Worm (Caenorhabditis elegans) whole organism, L2 larva: ENCODE measurements around the gene cutl-3.

ENCODE experiments used
- C34F6.9 ChIP-seq: fragments of 150-350 bp; optimal IDR thresholded peaks from 2 replicates; lab custom pipeline; 2014; ENCODE audit warnings: missing biosample characterization, missing genetic modification characterization
- F13H6.1 ChIP-seq: sonication (generic microtip); optimal IDR thresholded peaks from 2 replicates; lab custom pipeline; 2016; ENCODE audit warnings: missing genetic modification characterization, missing compliant biosample characterization
- R02D3.7 ChIP-seq: fragments of 150-350 bp; optimal IDR thresholded peaks from 2 replicates; lab custom pipeline; 2014; ENCODE audit warnings: missing biosample characterization, missing genetic modification characterization
- Y55F3AM.14 ChIP-seq: fragments of 200-800 bp; sonication (Bioruptor generic); optimal IDR thresholded peaks from 2 replicates; lab custom pipeline; 2018; ENCODE audit warnings: mild to moderate bottlenecking, missing genetic modification characterization, missing compliant biosample characterization
- ZK546.5 ChIP-seq: sonication (generic microtip); optimal IDR thresholded peaks from 2 replicates; lab custom pipeline; 2017; ENCODE audit warnings: missing biosample characterization, missing genetic modification characterization
- alr-1 ChIP-seq: fragments of 150-350 bp; optimal IDR thresholded peaks from 2 replicates; lab custom pipeline; 2014; ENCODE audit warnings: missing biosample characterization, missing genetic modification characterization
- aly-2 ChIP-seq: fragments of 150-350 bp; optimal IDR thresholded peaks from 2 replicates; lab custom pipeline; 2014; ENCODE audit warnings: missing biosample characterization, missing genetic modification characterization
- ama-1 ChIP-seq: fragments of 150-350 bp; optimal IDR thresholded peaks from 2 replicates; lab custom pipeline; 2018; ENCODE audit warnings: inconsistent platforms
- blmp-1 ChIP-seq: sonication (generic microtip); optimal IDR thresholded peaks from 2 replicates; lab custom pipeline; 2017; ENCODE audit warnings: missing genetic modification characterization, mild to moderate bottlenecking, missing compliant biosample characterization, antibody characterized with exemption, moderate library complexity; ENCODE audit not compliant: insufficient read depth
- ceh-16 ChIP-seq: fragments of 150-350 bp; optimal IDR thresholded peaks from 2 replicates; lab custom pipeline; 2014; ENCODE audit warnings: missing biosample characterization, missing genetic modification characterization
- ceh-82 ChIP-seq: fragments of 150-350 bp; optimal IDR thresholded peaks from 2 replicates; lab custom pipeline; 2014; ENCODE audit warnings: missing biosample characterization, missing genetic modification characterization
- crh-2 ChIP-seq: sonication (generic microtip); optimal IDR thresholded peaks from 2 replicates; lab custom pipeline; 2017; ENCODE audit warnings: missing biosample characterization, missing genetic modification characterization
- dmd-4 ChIP-seq: sonication (generic microtip); optimal IDR thresholded peaks from 2 replicates; lab custom pipeline; 2017; ENCODE audit warnings: missing biosample characterization, missing genetic modification characterization
- egl-27 ChIP-seq: sonication (generic microtip); optimal IDR thresholded peaks from 3 replicates; lab custom pipeline; 2017; ENCODE audit warnings: missing biosample characterization, missing genetic modification reagents, missing genetic modification characterization
- elt-1 ChIP-seq: fragments of 150-350 bp; optimal IDR thresholded peaks from 2 replicates; lab custom pipeline; 2014; ENCODE audit warnings: missing biosample characterization, missing genetic modification characterization
- elt-3 ChIP-seq: sonication (generic microtip); optimal IDR thresholded peaks from 2 replicates; lab custom pipeline; 2017; ENCODE audit warnings: missing biosample characterization, missing genetic modification characterization
- fos-1 ChIP-seq: fragments of 150-350 bp; optimal IDR thresholded peaks from 2 replicates; lab custom pipeline; 2014; ENCODE audit warnings: missing biosample characterization, missing genetic modification characterization
- gmeb-1 ChIP-seq: fragments of 150-350 bp; optimal IDR thresholded peaks from 2 replicates; lab custom pipeline; 2014; ENCODE audit warnings: missing biosample characterization, missing genetic modification characterization
- lin-11 ChIP-seq: fragments of 150-350 bp; sonication (generic microtip); optimal IDR thresholded peaks from 2 replicates; lab custom pipeline; 2014; ENCODE audit warnings: missing biosample characterization, missing genetic modification characterization, inconsistent platforms, mixed read lengths
- lin-13 ChIP-seq: fragments of 150-350 bp; optimal IDR thresholded peaks from 2 replicates; lab custom pipeline; 2014; ENCODE audit warnings: missing biosample characterization, missing genetic modification reagents, missing genetic modification characterization
- lin-39 ChIP-seq: fragments of 150-350 bp; optimal IDR thresholded peaks from 2 replicates; lab custom pipeline; 2014; ENCODE audit warnings: missing biosample characterization, missing genetic modification reagents, missing genetic modification characterization
- lsy-2 ChIP-seq, 2 experiments: fragments of 150-350 bp in 1 of 2; sonication (generic microtip) in 1 of 2; optimal IDR thresholded peaks; 2 replicates each; lab custom pipeline; 2014 to 2017; ENCODE audit warnings: missing biosample characterization in 2 of 2, missing genetic modification characterization in 2 of 2
- mab-5 ChIP-seq: fragments of 150-350 bp; optimal IDR thresholded peaks from 2 replicates; lab custom pipeline; 2014; ENCODE audit warnings: missing biosample characterization, missing genetic modification characterization
- mbf-1 ChIP-seq: sonication (generic microtip); optimal IDR thresholded peaks from 2 replicates; lab custom pipeline; 2017; ENCODE audit warnings: missing biosample characterization, missing genetic modification characterization
- mdl-1 ChIP-seq, 2 experiments: fragments of 150-350 bp in 1 of 2; sonication (generic microtip) in 1 of 2; optimal IDR thresholded peaks; 2 replicates each; lab custom pipeline; 2017; ENCODE audit warnings: missing biosample characterization in 2 of 2, missing genetic modification characterization in 2 of 2
- nhr-10 ChIP-seq: sonication (generic microtip); optimal IDR thresholded peaks from 2 replicates; lab custom pipeline; 2017; ENCODE audit warnings: missing biosample characterization, missing genetic modification characterization
- nhr-11 ChIP-seq: fragments of 150-350 bp; optimal IDR thresholded peaks from 2 replicates; lab custom pipeline; 2014; ENCODE audit warnings: missing biosample characterization, missing genetic modification characterization
- nhr-12 ChIP-seq: fragments of 150-350 bp; optimal IDR thresholded peaks from 2 replicates; lab custom pipeline; 2014; ENCODE audit warnings: missing biosample characterization, missing genetic modification characterization
- nhr-129 ChIP-seq: fragments of 150-350 bp; optimal IDR thresholded peaks from 2 replicates; lab custom pipeline; 2014; ENCODE audit warnings: missing biosample characterization, missing genetic modification characterization
- nhr-21 ChIP-seq: fragments of 150-350 bp; optimal IDR thresholded peaks from 2 replicates; lab custom pipeline; 2014; ENCODE audit warnings: missing biosample characterization, missing genetic modification characterization
- nhr-23 ChIP-seq: fragments of 150-350 bp; optimal IDR thresholded peaks from 2 replicates; lab custom pipeline; 2014; ENCODE audit warnings: missing biosample characterization, missing genetic modification reagents, missing genetic modification characterization
- nhr-237 ChIP-seq: fragments of 150-350 bp; optimal IDR thresholded peaks from 2 replicates; lab custom pipeline; 2014; ENCODE audit warnings: missing biosample characterization, missing genetic modification characterization
- nhr-25 ChIP-seq: fragments of 150-350 bp; sonication (generic microtip); optimal IDR thresholded peaks from 3 replicates; lab custom pipeline; 2014; ENCODE audit warnings: missing biosample characterization, missing genetic modification characterization
- nhr-6 ChIP-seq: fragments of 150-350 bp; optimal IDR thresholded peaks from 2 replicates; lab custom pipeline; 2014; ENCODE audit warnings: missing biosample characterization, missing genetic modification characterization
- nhr-77 ChIP-seq: fragments of 150-350 bp; optimal IDR thresholded peaks from 2 replicates; lab custom pipeline; 2014; ENCODE audit warnings: missing biosample characterization, missing genetic modification characterization
- peb-1 ChIP-seq: fragments of 150-350 bp; optimal IDR thresholded peaks from 2 replicates; lab custom pipeline; 2014; ENCODE audit warnings: missing biosample characterization, missing genetic modification characterization
- sem-4 ChIP-seq: fragments of 150-350 bp; optimal IDR thresholded peaks from 2 replicates; lab custom pipeline; 2014; ENCODE audit warnings: missing biosample characterization, missing genetic modification reagents, missing genetic modification characterization
- skn-1 ChIP-seq: sonication (generic microtip); optimal IDR thresholded peaks from 2 replicates; lab custom pipeline; 2017; ENCODE audit warnings: missing biosample characterization, missing genetic modification characterization
- sma-3 ChIP-seq: sonication (generic microtip); optimal IDR thresholded peaks from 2 replicates; lab custom pipeline; 2016; ENCODE audit warnings: missing genetic modification reagents, missing genetic modification characterization, missing compliant biosample characterization
- sma-9 ChIP-seq, 2 experiments: fragments of 150-350 bp in 1 of 2; sonication (generic microtip) in 1 of 2; optimal IDR thresholded peaks; 2 replicates each; lab custom pipeline; 2014 to 2016; ENCODE audit warnings: missing genetic modification characterization in 2 of 2, mild to moderate bottlenecking in 1 of 2, missing biosample characterization in 1 of 2, missing compliant biosample characterization in 1 of 2, missing genetic modification reagents in 1 of 2, moderate library complexity in 1 of 2
- snpc-4 ChIP-seq: fragments of 150-350 bp; optimal IDR thresholded peaks from 2 replicates; lab custom pipeline; 2014; ENCODE audit warnings: missing biosample characterization, missing genetic modification characterization
- unc-39 ChIP-seq: fragments of 150-350 bp; optimal IDR thresholded peaks from 2 replicates; lab custom pipeline; 2014; ENCODE audit warnings: missing biosample characterization, missing genetic modification characterization
- unc-55 ChIP-seq: fragments of 150-350 bp; sonication (generic microtip); optimal IDR thresholded peaks from 3 replicates; lab custom pipeline; 2014; ENCODE audit warnings: missing biosample characterization, missing genetic modification reagents, missing genetic modification characterization
- unc-62 ChIP-seq: fragments of 150-350 bp; optimal IDR thresholded peaks from 2 replicates; lab custom pipeline; 2014; ENCODE audit warnings: missing biosample characterization, missing genetic modification reagents, missing genetic modification characterization
- zag-1 ChIP-seq: fragments of 150-350 bp; optimal IDR thresholded peaks from 2 replicates; lab custom pipeline; 2014; ENCODE audit warnings: missing biosample characterization, missing genetic modification characterization
- ztf-1 ChIP-seq: fragments of 200-800 bp; sonication (Bioruptor generic); conservative IDR thresholded peaks from 2 replicates; pipeline ENCODE4 v1.3.6; 2022; ENCODE audit warnings: missing genetic modification characterization, missing compliant biosample characterization
- ztf-11 ChIP-seq: sonication (generic microtip); optimal IDR thresholded peaks from 2 replicates; lab custom pipeline; 2017; ENCODE audit warnings: missing biosample characterization, missing genetic modification characterization
- ztf-4 ChIP-seq: fragments of 150-350 bp; optimal IDR thresholded peaks from 2 replicates; lab custom pipeline; 2014; ENCODE audit warnings: missing biosample characterization, missing genetic modification characterization

cutl-3 gene

ce11 chrX:14978756-14979155, 20.2 kb downstream of the cutl-3 start:
- TF ChIP-seq ztf-11, result no peak
- TF ChIP-seq crh-2 (tag; lab: Kevin White, UChicago), result peak; percentile 54
- TF ChIP-seq nhr-11 (tag; lab: Kevin White, UChicago), result no peak
- no peak for TF ChIP-seq ztf-1 (GFP tag; lab: Robert Waterston, UW)
- no peak for TF ChIP-seq ceh-82 (tag; lab: Kevin White, UChicago)
- TF ChIP-seq nhr-6, result no peak
- no peak for TF ChIP-seq blmp-1
- TF ChIP-seq nhr-23 (tag; lab: Kevin White, UChicago), result no peak
- peak; percentile 51 for TF ChIP-seq nhr-25 (tag; lab: Kevin White, UChicago)
- no peak for TF ChIP-seq mbf-1
- no peak for TF ChIP-seq elt-3 (tag; lab: Kevin White, UChicago)
- TF ChIP-seq elt-1 (tag; lab: Kevin White, UChicago), result no peak
- TF ChIP-seq unc-62 (GFP tag; lab: Kevin White, UChicago), result no peak
- peak; percentile 50 for TF ChIP-seq sma-9 (GFP tag; optimal IDR thresholded peaks at IDR 0.05; lab: Kevin White, UChicago)
- TF ChIP-seq sma-9 (tag; optimal IDR thresholded peaks at IDR 0.05; lab: Kevin White, UChicago), result no peak
- no peak for TF ChIP-seq alr-1 (tag; lab: Kevin White, UChicago)
- no peak for TF ChIP-seq nhr-10
- no peak for TF ChIP-seq lin-11
- peak in 1 of 2 experiments; percentile 64 for TF ChIP-seq lsy-2 (tag; optimal IDR thresholded peaks at IDR 0.05; lab: Kevin White, UChicago)
- TF ChIP-seq unc-55 (GFP tag; lab: Kevin White, UChicago), result peak; percentile 20
- no peak for TF ChIP-seq zag-1 (tag; lab: Kevin White, UChicago)
- peak; percentile 0 for TF ChIP-seq lin-13
- peak; percentile 55 for TF ChIP-seq nhr-129 (tag; lab: Kevin White, UChicago)
- TF ChIP-seq mdl-1 (tag; optimal IDR thresholded peaks at IDR 0.05; lab: Kevin White, UChicago), result no peak
- peak; percentile 72 for TF ChIP-seq ztf-4 (tag; lab: Kevin White, UChicago)
- no peak for TF ChIP-seq Y55F3AM.14 (GFP tag; lab: Kevin White, UChicago)
- peak; percentile 44 for TF ChIP-seq F13H6.1 (tag; lab: Kevin White, UChicago)
- no peak for TF ChIP-seq egl-27
- TF ChIP-seq lin-39 (tag; lab: Kevin White, UChicago), result no peak
- TF ChIP-seq dmd-4 (tag; lab: Kevin White, UChicago), result no peak
- TF ChIP-seq ama-1, result no peak
- TF ChIP-seq aly-2 (tag; lab: Kevin White, UChicago), result no peak
- peak; percentile 27 for TF ChIP-seq sma-3 (GFP tag; lab: Kevin White, UChicago)
- no peak for TF ChIP-seq gmeb-1 (tag; lab: Kevin White, UChicago)
- TF ChIP-seq nhr-237 (tag; lab: Kevin White, UChicago), result no peak
- TF ChIP-seq sem-4 (tag; lab: Kevin White, UChicago), result no peak
- TF ChIP-seq skn-1 (tag; lab: Kevin White, UChicago), result no peak
- TF ChIP-seq nhr-12 (tag; lab: Kevin White, UChicago), result no peak
- TF ChIP-seq snpc-4 (tag; lab: Kevin White, UChicago), result no peak
- TF ChIP-seq mab-5 (tag; lab: Kevin White, UChicago), result no peak
- no peak for TF ChIP-seq fos-1 (tag; lab: Kevin White, UChicago)
- TF ChIP-seq ceh-16 (tag; lab: Kevin White, UChicago), result no peak
- TF ChIP-seq C34F6.9, result peak; percentile 48
- TF ChIP-seq ZK546.5 (tag; lab: Kevin White, UChicago), result no peak
- TF ChIP-seq unc-39 (tag; lab: Kevin White, UChicago), result no peak
- no peak for TF ChIP-seq R02D3.7
- no peak for TF ChIP-seq nhr-77 (tag; lab: Kevin White, UChicago)
- TF ChIP-seq nhr-21 (tag; lab: Kevin White, UChicago), result peak; percentile 17
- no peak for TF ChIP-seq peb-1 (tag; lab: Kevin White, UChicago)
